Fruit fly (Drosophila melanogaster): ENCODE measurements around the gene CG31370.

CG31370 gene

dm6 chr3R:25289589-25289988 lies 12.7 kb upstream of the CG31370 start, which contains the start of gene CG11893:
TSS of gene CG11893 (plus strand) at chr3R:25289889.
- TF ChIP-seq Jra (GFP tag; optimal IDR thresholded peaks at IDR 0.05) (no peak), tai (GFP tag; optimal IDR thresholded peaks at IDR 0.05) (no peak), h (GFP tag; optimal IDR thresholded peaks at IDR 0.05) (no peak), fru (GFP tag; optimal IDR thresholded peaks at IDR 0.05) (no peak), CrebA (GFP tag; optimal IDR thresholded peaks at IDR 0.05; ENCODE audit: borderline replicate concordance) (no peak), Abd-B (GFP tag; optimal IDR thresholded peaks at IDR 0.05) (no peak), ey (GFP tag; optimal IDR thresholded peaks at IDR 0.05) (no peak), woc (GFP tag; optimal IDR thresholded peaks at IDR 0.05) (no peak), rgr (GFP tag; optimal IDR thresholded peaks at IDR 0.05) (no peak), pan (optimal IDR thresholded peaks at IDR 0.05) (no peak), dsf (GFP tag; optimal IDR thresholded peaks at IDR 0.05; ENCODE audit: borderline replicate concordance) (no peak), Hr83 (GFP tag; optimal IDR thresholded peaks at IDR 0.05; ENCODE audit: poor library complexity, severe bottlenecking) (no peak)

dm6 chr3R:25292864-25293284 lies 9.4 kb upstream of the CG31370 start, which contains the start of gene CG31098:
TSS of gene CG31098 (minus strand) at chr3R:25292977.
- TF ChIP-seq pan (optimal IDR thresholded peaks at IDR 0.05): no peak
- no peak for TF ChIP-seq Dif (GFP tag; optimal IDR thresholded peaks at IDR 0.05; ENCODE audit: partially characterized antibody)
- TF ChIP-seq Rel (GFP tag; optimal IDR thresholded peaks at IDR 0.05): peak; percentile 85
- TF ChIP-seq Rel (tag; optimal IDR thresholded peaks at IDR 0.05): no peak
- no peak for TF ChIP-seq dsf (GFP tag; optimal IDR thresholded peaks at IDR 0.05; ENCODE audit: borderline replicate concordance)
- no peak for TF ChIP-seq HLH106 (tag; optimal IDR thresholded peaks at IDR 0.05)
- no peak for TF ChIP-seq tai (GFP tag; optimal IDR thresholded peaks at IDR 0.05)
- no peak for TF ChIP-seq N (GFP tag; optimal IDR thresholded peaks at IDR 0.05)
- no peak for TF ChIP-seq ey (GFP tag; optimal IDR thresholded peaks at IDR 0.05)
- TF ChIP-seq CrebA (GFP tag; optimal IDR thresholded peaks at IDR 0.05; ENCODE audit: borderline replicate concordance): peak; percentile 93
- TF ChIP-seq jim (GFP tag; optimal IDR thresholded peaks at IDR 0.05): no peak
- peak; percentile 74 for TF ChIP-seq brk (GFP tag; optimal IDR thresholded peaks at IDR 0.05)
- TF ChIP-seq Hr83 (GFP tag; optimal IDR thresholded peaks at IDR 0.05; ENCODE audit: poor library complexity, severe bottlenecking): no peak
- peak; percentile 67 for TF ChIP-seq sage (GFP tag; optimal IDR thresholded peaks at IDR 0.05)
- no peak for TF ChIP-seq lola (GFP tag; optimal IDR thresholded peaks at IDR 0.05)
- peak; percentile 64 for TF ChIP-seq h (GFP tag; optimal IDR thresholded peaks at IDR 0.05)
- peak; percentile 16 for TF ChIP-seq OdsH (GFP tag; optimal IDR thresholded peaks at IDR 0.05)
- no peak for TF ChIP-seq Vsx2 (GFP tag; optimal IDR thresholded peaks at IDR 0.05; ENCODE audit: partially characterized antibody)
- TF ChIP-seq Myc (optimal IDR thresholded peaks at IDR 0.05): no peak
- TF ChIP-seq rgr (GFP tag; optimal IDR thresholded peaks at IDR 0.05): peak; percentile 21
- no peak for TF ChIP-seq usp (GFP tag; optimal IDR thresholded peaks at IDR 0.05)

dm6 chr3R:25295320-25296020 lies 6.8 kb upstream of the CG31370 start, which contains the start of gene CG31102:
TSS of gene CG31102 (minus strand) at chr3R:25295594.
- TF ChIP-seq Dif (GFP tag; optimal IDR thresholded peaks at IDR 0.05; ENCODE audit: partially characterized antibody): peak; percentile 7
- TF ChIP-seq GATAd (GFP tag; optimal IDR thresholded peaks at IDR 0.05): no peak
- no peak for TF ChIP-seq Hr78 (GFP tag; optimal IDR thresholded peaks at IDR 0.05)
- TF ChIP-seq psq (GFP tag; optimal IDR thresholded peaks at IDR 0.05): no peak
- no peak for TF ChIP-seq N (GFP tag; optimal IDR thresholded peaks at IDR 0.05)
- TF ChIP-seq lola (GFP tag; optimal IDR thresholded peaks at IDR 0.05): no peak
- no peak for TF ChIP-seq OdsH (GFP tag; optimal IDR thresholded peaks at IDR 0.05)
- no peak for TF ChIP-seq jim (GFP tag; optimal IDR thresholded peaks at IDR 0.05)
- no peak for TF ChIP-seq Sp1 (GFP tag; optimal IDR thresholded peaks at IDR 0.05)
- TF ChIP-seq Jra (GFP tag; optimal IDR thresholded peaks at IDR 0.05): peak; percentile 32
- TF ChIP-seq h (GFP tag; optimal IDR thresholded peaks at IDR 0.05): peak; percentile 93
- no peak for TF ChIP-seq brk (GFP tag; optimal IDR thresholded peaks at IDR 0.05)
- TF ChIP-seq dmrt93B (GFP tag; optimal IDR thresholded peaks at IDR 0.05): no peak
- TF ChIP-seq foxo (GFP tag; optimal IDR thresholded peaks at IDR 0.05): no peak
- TF ChIP-seq dsf (GFP tag; optimal IDR thresholded peaks at IDR 0.05; ENCODE audit: borderline replicate concordance): no peak
- TF ChIP-seq CrebA (GFP tag; optimal IDR thresholded peaks at IDR 0.05; ENCODE audit: borderline replicate concordance): peak; percentile 82
- no peak for TF ChIP-seq HLH106 (tag; optimal IDR thresholded peaks at IDR 0.05)
- TF ChIP-seq Mio (GFP tag; optimal IDR thresholded peaks at IDR 0.05): no peak
- TF ChIP-seq usp (GFP tag; optimal IDR thresholded peaks at IDR 0.05): no peak
- TF ChIP-seq Vsx2 (GFP tag; optimal IDR thresholded peaks at IDR 0.05; ENCODE audit: partially characterized antibody): peak; percentile 37
- peak; percentile 14 for TF ChIP-seq br (GFP tag; optimal IDR thresholded peaks at IDR 0.05)
- no peak for TF ChIP-seq Dfd (GFP tag; optimal IDR thresholded peaks at IDR 0.05)
- peak; percentile 39 for TF ChIP-seq fru (GFP tag; optimal IDR thresholded peaks at IDR 0.05)
- TF ChIP-seq Rel (GFP tag; optimal IDR thresholded peaks at IDR 0.05): no peak
- TF ChIP-seq Rel (tag; optimal IDR thresholded peaks at IDR 0.05): peak; percentile 84
- TF ChIP-seq dl (GFP tag; optimal IDR thresholded peaks at IDR 0.05; ENCODE audit: insufficient read depth in 1 of 2, partially characterized antibody in 2 of 2): peak in 1 of 2 experiments; percentile 60
- peak; percentile 40 for TF ChIP-seq Hnf4 (GFP tag; optimal IDR thresholded peaks at IDR 0.05)
- peak; percentile 12 for TF ChIP-seq Hr83 (GFP tag; optimal IDR thresholded peaks at IDR 0.05; ENCODE audit: poor library complexity, severe bottlenecking)
- no peak for TF ChIP-seq woc (GFP tag; optimal IDR thresholded peaks at IDR 0.05)
- no peak for TF ChIP-seq ey (GFP tag; optimal IDR thresholded peaks at IDR 0.05)
- no peak for TF ChIP-seq CG9705 (GFP tag; optimal IDR thresholded peaks at IDR 0.05)
- no peak for TF ChIP-seq sv (GFP tag; optimal IDR thresholded peaks at IDR 0.05)
- no peak for TF ChIP-seq CG32264 (GFP tag; optimal IDR thresholded peaks at IDR 0.05)
- TF ChIP-seq Abd-B (GFP tag; optimal IDR thresholded peaks at IDR 0.05): no peak
- no peak for TF ChIP-seq tai (GFP tag; optimal IDR thresholded peaks at IDR 0.05)
- peak; percentile 33 for TF ChIP-seq rgr (GFP tag; optimal IDR thresholded peaks at IDR 0.05)
- TF ChIP-seq pan (optimal IDR thresholded peaks at IDR 0.05): no peak
- TF ChIP-seq Myc (optimal IDR thresholded peaks at IDR 0.05): no peak
- TF ChIP-seq sage (GFP tag; optimal IDR thresholded peaks at IDR 0.05): peak; percentile 7

Data from whole organism, wandering third instar larva.